Worm (Caenorhabditis elegans): ENCODE measurements around the gene nhr-288.
"Not testable (repeated sequence)": the region's sequence is repeated elsewhere in the genome, so short reads cannot be mapped to it uniquely, and the experiment has no call there.

nhr-288 gene

DNA sequence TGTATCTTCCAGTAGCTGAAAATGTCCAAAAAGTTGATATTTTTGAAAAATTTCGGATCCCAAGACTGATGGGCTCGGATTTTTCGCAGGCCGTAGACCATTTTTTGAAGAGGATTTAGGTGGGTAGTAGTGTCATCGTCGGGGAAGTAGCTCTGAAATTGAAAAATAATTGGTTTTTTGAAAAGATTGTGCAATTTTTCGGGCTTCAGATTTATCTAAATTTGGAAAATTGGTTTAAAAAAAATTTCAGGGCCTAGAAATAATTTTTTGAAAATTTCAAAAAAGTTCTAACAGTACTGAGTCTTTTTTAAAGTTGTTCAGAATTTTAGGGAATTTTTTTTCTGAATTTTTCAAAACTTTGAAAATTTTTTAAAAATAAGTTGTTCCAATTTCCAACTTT, at the start of gene nhr-288:
TSS of gene nhr-288 (minus strand) at position 101 of the 400 bp plus-strand sequence.
- TF ChIP-seq unc-62 (GFP tag; optimal IDR thresholded peaks at IDR 0.05): no peak

DNA sequence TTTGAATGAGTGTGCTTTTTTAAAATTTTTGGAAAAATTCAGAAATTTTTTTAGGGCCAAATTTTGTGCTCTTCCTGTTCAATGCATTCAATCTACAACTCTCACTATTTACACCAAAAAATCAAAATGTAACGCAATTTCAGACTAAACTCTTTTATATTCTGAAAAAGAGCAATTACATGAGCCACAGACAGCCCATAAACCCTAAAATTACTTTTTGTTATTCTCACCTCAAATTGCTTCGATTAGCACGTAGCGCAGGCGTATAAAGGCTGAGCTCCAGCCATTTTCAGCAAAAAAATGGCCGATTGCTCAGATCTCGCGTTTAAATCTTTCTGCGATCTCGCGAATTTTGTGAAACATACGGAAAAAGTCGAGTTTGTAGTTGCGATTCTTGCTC, 49.0 kb upstream of the nhr-288 start, which contains the start of gene srw-82:
TSS of gene srw-82 (plus strand) at position 301 of the 400 bp plus-strand sequence.
- no peak for TF ChIP-seq unc-62 (GFP tag; optimal IDR thresholded peaks at IDR 0.05)

DNA sequence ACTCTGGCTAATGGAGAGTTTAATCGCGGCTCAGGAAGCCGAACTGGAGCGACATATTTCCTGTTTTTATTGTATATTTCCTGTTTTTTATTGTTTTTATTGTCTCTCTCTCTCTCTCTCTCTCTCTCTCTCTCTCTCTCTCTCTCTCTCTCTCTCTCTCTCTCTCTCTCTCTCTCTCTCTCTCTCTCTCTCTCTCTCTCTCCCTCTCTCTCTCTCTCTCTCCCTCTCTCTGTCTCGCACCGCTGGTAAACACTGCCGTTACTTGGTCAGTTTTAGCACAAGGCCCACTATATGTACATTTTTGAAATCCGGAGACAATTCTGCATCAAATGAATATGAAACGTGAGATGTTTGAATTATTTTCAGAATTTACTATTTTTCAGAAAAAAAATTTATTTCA, 48.3 kb upstream of the nhr-288 start:
- TF ChIP-seq unc-62 (GFP tag; optimal IDR thresholded peaks at IDR 0.05): no peak

DNA sequence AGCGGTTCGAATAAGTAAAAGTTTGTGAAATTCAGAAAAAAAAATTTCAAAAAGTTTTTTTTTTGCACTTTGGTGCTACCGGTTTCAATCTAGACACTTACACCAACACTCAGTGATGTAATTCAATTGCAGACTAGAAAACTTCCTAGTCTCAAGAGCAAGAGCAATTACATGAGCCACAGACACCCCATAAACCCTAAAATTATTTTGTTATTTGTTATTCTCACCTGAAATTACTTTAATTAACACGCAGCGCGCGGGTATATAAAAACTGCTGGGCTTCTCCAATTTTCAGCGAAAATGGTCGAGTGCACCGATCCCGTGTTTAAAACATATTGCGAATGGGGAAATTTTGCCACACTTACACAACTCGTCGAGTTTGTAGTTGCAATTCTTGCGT, 43.8 kb upstream of the nhr-288 start, which contains the start of gene srw-83:
TSS of gene srw-83 (plus strand) at position 301 of the 400 bp plus-strand sequence.
- TF ChIP-seq unc-62 (GFP tag; optimal IDR thresholded peaks at IDR 0.05): no peak

DNA sequence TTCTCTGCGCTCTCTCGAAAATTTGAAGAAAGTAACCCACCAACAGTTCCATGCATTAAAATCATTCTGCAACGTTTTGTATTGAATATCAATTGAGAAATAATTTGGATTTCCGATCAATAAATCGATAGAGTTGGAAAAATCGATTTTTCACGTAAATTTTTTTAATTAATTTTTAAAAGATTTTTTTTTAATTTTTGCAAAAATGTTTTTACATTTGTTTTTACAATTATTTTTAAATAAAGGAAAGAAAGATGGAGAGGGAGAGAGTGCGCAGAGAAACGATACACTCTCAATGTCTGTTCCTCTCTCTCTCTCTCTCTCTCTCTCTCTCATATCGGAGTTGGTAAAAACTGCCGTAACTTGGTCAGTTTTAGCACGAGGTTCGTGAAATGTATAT, 43.1 kb upstream of the nhr-288 start, which contains the start of gene ZK262.19:
TSS of gene ZK262.19 (minus strand) at position 101 of the 400 bp plus-strand sequence.
- no peak for TF ChIP-seq unc-62 (GFP tag; optimal IDR thresholded peaks at IDR 0.05)

DNA sequence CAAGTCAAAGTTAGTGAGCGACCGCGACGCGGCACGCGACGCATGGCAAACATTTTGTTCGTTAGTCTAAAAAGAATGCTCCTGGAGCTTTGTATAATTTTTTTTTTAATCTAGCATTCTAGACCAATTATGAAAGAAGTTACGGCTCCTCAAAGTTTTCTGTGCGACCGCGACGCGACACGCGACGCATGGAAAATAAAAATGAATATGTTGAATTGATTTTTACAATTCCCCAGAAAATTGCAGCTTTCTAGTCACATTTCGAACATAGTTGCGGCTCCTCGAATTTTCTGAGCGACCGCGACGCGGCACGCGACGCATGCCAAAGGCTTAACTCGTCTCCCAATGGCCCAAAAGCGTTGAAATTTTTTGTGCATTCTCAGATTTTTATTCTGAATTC, 42.0 kb upstream of the nhr-288 start, which contains the start of gene ZK262.4:
TSS of gene ZK262.4 (minus strand) at position 101 of the 400 bp plus-strand sequence.
- TF ChIP-seq unc-62 (GFP tag; optimal IDR thresholded peaks at IDR 0.05): no peak

DNA sequence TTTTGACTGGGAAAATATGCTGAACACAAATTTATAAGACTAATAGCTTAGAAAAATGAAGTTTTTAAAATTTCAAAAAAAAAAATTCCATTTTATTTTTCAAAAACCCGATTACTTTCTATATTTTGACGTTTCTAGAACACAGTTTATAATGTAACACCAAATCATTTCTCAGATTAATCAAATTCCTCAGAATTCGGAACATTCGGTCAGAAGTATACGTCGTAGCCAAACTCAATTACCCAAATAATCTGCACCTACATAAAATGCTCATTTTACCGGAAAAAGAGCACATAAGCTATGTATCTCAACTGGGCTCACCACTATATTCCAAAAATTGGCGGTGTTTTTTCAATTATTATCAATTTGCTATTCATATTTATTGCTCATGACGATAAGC, 38.3 kb upstream of the nhr-288 start, which contains the start of gene srj-26:
TSS of gene srj-26 (plus strand) at position 301 of the 400 bp plus-strand sequence.
- no peak for TF ChIP-seq unc-62 (GFP tag; optimal IDR thresholded peaks at IDR 0.05)

DNA sequence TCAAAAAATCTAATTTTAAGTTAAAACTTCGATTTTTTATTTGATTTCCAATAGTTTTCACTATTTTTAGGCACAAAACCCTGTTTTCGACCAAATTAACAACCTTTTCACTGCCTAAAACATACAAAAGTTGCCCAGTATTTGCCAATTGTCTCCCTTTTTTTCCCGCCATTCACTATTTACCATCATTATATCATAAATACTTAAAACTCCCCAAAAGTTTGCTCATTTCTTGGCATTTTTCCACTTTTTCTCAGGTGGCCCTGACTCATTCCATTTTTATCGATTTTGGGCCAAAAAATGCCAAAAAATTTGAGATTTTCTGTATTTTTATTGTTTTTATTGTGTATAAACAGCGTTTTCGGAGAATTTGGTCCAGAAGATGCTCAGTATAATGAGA, 31.6 kb upstream of the nhr-288 start, which contains the start of gene txt-8:
TSS of gene txt-8 (plus strand) at position 301 of the 400 bp plus-strand sequence.
- TF ChIP-seq unc-62 (GFP tag; optimal IDR thresholded peaks at IDR 0.05): no peak

DNA sequence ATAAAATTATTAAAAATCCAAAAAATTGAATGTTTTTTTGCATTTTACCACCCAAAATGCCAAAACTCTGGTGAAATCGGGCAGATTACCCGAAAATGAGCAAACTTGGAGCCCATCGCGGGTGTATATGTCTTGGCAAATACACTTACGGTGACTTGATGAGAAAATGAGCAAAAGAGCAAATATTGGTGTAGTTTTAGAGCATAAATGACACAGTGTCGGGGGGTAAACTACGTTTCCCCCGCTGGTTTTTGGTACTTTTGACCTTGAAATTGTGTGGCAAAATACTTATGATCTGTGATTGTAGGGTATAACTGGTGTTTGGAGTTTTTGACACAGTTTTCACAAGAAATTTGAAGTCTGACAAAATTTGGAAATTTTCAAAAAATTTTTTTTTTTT, 30.4 kb upstream of the nhr-288 start, which contains the start of gene ZK262.2:
TSS of gene ZK262.2 (minus strand) at position 101 of the 400 bp plus-strand sequence.
- TF ChIP-seq unc-62 (GFP tag; optimal IDR thresholded peaks at IDR 0.05): no peak

DNA sequence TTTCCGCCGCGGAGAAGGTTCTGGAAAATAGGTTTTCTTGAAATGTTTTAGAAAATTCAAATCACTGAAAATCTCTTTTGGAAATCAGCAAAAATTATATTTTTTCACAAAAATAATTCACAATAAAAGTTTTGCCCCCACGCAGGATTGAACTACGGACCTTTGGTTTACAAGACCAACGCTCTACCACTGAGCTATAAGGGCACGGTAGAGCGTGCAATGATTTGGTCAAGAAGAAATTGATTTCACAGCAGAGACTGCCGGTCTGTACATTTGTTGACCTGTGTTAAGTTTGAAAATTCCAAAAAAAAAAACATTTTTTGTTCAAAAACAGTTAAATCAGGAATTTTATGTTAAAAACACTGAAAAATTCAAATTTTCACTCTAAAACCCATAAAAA, 29.9 kb upstream of the nhr-288 start:
- TF ChIP-seq unc-62 (GFP tag; optimal IDR thresholded peaks at IDR 0.05): no peak

DNA sequence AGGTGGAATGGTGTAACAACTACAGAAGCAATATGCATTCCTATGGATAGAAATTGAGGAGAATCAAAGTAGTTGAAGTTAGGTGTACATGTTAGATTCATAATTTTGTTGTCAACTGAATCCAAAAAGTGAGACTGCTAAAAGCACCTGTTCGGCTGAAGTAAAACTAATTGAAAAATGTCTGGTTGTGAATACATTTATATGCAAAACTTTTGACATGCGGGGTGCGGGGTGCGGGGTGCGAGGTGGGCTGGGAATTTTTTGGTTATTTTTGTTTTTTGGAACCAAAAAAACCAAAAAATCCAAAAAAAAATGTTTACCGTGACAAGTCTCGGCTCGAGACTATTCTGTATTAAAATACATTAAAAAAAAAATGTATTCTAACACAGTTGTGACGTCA, 27.7 kb upstream of the nhr-288 start, which contains the start of gene srh-207:
TSS of gene srh-207 (minus strand) at position 101 of the 400 bp plus-strand sequence.
- TF ChIP-seq unc-62 (GFP tag; optimal IDR thresholded peaks at IDR 0.05): no peak

DNA sequence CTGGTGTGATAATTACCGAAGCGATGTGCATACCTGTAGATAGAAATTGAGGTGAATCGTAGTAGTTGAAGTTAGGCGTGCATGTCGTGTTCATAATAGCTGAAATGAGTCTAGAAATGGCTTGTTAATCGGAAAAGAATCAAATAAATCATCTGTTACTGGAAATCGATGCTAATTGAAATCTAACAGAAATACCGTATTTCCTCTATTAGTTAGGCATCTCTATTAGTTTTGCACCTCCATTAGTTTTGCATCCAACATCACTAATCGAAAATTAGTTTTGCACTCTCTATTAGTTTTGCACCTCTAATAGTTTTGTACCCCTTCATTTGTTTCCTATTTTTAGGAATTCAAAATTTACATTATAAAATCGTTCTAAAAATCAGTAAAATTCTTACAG, 22.3 kb upstream of the nhr-288 start, which contains the start of gene srh-209:
TSS of gene srh-209 (minus strand) at position 101 of the 400 bp plus-strand sequence.
- not testable (repeated sequence) for TF ChIP-seq unc-62 (GFP tag; optimal IDR thresholded peaks at IDR 0.05)

DNA sequence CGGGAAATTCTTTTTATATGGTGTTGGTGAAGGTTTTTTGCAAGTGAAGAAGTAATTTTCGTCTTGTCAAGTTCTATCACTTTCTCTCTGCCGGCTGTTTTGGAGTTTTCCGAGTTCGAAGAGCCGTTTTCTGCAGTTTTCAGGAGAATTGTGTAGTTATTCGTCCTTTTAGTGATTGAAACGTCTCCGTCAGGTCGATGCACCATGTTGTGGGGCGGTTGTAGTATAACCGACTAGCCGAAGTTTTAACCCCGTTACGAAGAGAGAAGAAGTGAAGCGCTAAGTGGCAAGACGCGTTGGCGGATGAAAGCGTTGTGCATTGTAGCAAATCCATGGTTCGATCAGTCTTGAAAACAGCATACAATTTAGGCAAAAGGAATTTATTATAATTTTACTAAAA, 20.3 kb upstream of the nhr-288 start:
- no peak for TF ChIP-seq unc-62 (GFP tag; optimal IDR thresholded peaks at IDR 0.05)

DNA sequence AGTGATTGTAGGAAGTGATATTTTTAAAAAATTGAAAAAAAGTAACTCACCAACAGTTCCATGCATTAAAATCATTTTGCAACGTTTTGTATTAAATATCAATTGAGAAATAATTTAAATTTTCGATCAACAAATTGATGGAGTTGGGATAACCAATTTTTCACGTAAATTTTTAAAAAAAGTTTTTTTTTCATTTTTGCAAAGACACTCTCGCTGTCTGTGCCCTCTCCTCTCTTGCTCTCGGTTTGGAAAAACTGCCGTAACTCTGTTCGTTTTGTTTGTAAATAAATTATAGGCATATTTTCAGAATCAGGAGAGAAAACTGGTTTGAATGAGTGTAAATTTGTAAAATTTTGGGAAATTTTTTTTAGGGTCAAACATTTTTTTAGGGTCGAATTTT, 15.3 kb upstream of the nhr-288 start, which contains the start of gene Y51A2B.16:
TSS of gene Y51A2B.16 (minus strand) at position 101 of the 400 bp plus-strand sequence.
- TF ChIP-seq unc-62 (GFP tag; optimal IDR thresholded peaks at IDR 0.05): no peak

DNA sequence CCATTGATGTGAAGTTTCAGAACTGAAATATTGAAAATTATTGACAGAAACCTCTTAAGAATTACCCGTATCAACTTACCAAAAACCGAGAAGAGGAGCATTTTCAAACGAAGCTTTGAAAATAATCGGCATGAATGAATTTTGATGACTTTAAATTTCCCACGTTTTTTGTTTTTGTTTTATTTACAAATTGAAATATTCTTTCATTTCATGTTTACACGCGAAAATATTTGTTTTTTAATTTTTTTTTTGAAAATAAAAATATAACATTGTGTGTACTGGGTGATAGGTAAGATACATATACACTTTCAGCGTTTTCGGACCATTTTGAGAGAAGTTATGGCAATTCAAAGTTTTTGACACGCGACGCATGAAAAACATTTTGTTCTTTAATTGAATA, 13.2 kb upstream of the nhr-288 start, which contains the start of gene Y51A2B.9:
TSS of gene Y51A2B.9 (minus strand) at position 101 of the 400 bp plus-strand sequence.
- no peak for TF ChIP-seq unc-62 (GFP tag; optimal IDR thresholded peaks at IDR 0.05)

DNA sequence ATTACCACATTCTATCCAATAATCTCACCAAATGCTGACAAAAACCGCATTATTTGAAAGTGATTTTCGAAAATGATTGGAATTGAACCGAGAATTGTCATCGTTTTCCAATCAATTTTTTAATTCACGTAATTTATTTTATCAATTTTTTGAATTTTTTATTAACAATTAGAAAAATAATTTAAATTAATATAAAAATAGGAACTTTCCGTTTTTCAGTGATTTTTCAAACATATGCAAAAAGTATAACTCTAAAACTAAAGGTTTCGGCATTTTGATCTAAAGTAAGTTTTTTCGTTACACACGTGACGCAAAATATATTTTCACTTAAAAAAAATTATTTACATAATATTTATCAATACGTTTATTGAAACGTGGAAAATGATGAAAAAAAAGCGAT, 11.7 kb upstream of the nhr-288 start, which contains the start of gene Y51A2B.6:
TSS of gene Y51A2B.6 (minus strand) at position 101 of the 400 bp plus-strand sequence.
- TF ChIP-seq unc-62 (GFP tag; optimal IDR thresholded peaks at IDR 0.05): no peak

DNA sequence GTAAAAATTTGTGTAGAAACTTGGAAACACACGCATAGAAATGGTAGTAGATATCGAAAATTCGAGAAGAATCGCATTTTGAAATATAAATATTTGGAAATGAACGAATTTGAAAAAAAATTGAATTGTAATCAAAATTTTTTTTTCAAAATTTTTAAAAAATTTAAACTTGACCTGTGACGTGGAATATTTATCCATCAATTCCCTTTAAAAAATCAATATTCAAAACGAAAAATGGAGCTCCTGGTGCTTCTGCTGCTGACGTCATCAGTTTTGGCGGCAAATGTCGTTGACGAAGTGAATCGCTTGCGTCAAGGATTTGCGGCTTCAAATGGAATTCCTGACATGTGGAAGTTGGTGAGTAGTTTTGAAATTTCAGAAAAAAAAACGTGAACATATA, 6.6 kb upstream of the nhr-288 start, which contains the start of the genes Y51A2B.4 and Y51A2B.5:
TSS of gene Y51A2B.4 (minus strand) at position 101 of the 400 bp plus-strand sequence.
TSS of gene Y51A2B.5 (plus strand) at position 232 of the 400 bp plus-strand sequence.
- no peak for TF ChIP-seq unc-62 (GFP tag; optimal IDR thresholded peaks at IDR 0.05)
